Fruit fly (Drosophila melanogaster) whole organism, embryonic: ENCODE data around the gene CG4009.

Experiments used
- ATbp ChIP-seq: fragments of 200-800 bp; sonication (Bioruptor generic); optimal IDR thresholded peaks from 2 replicates; lab custom pipeline; 2017; ENCODE audit warnings: missing biosample characterization, mild to moderate bottlenecking, missing genetic modification characterization, missing genetic modification reagents
- BEAF-32 ChIP-seq: fragments of 200-800 bp; sonication (Bioruptor generic); optimal IDR thresholded peaks from 3 replicates; lab custom pipeline; 2017; ENCODE audit warnings: missing biosample characterization, missing genetic modification characterization, mild to moderate bottlenecking, moderate library complexity, missing genetic modification reagents
- BtbVII ChIP-seq: fragments of 200-800 bp; sonication (Bioruptor generic); optimal IDR thresholded peaks from 3 replicates; lab custom pipeline; 2017; ENCODE audit warnings: missing biosample characterization, mild to moderate bottlenecking, missing genetic modification characterization
- CG11085 ChIP-seq: fragments of 200-800 bp; sonication (Bioruptor generic); IDR thresholded peaks from 2 replicates; pipeline ENCODE4 v1.3.6; 2022; ENCODE audit warnings: missing biosample characterization, missing genetic modification characterization
- CG12104 ChIP-seq: fragments of 200-800 bp; sonication (Bioruptor generic); optimal IDR thresholded peaks from 3 replicates; lab custom pipeline; 2016; ENCODE audit warnings: missing biosample characterization, missing genetic modification characterization
- CG12155 ChIP-seq: fragments of 200-800 bp; sonication (Bioruptor generic); optimal IDR thresholded peaks from 3 replicates; lab custom pipeline; 2016; ENCODE audit warnings: missing biosample characterization, missing genetic modification characterization
- CG1233 ChIP-seq: fragments of 200-800 bp; sonication (Bioruptor generic); optimal IDR thresholded peaks from 4 replicates; lab custom pipeline; 2018; ENCODE audit warnings: missing biosample characterization, mild to moderate bottlenecking, missing genetic modification characterization
- CG12659 ChIP-seq: fragments of 200-800 bp; sonication (Bioruptor generic); optimal IDR thresholded peaks from 3 replicates; lab custom pipeline; 2017; ENCODE audit warnings: mild to moderate bottlenecking, missing biosample characterization, missing genetic modification reagents, missing genetic modification characterization
- CG13624 ChIP-seq: fragments of 200-800 bp; sonication (Bioruptor generic); optimal IDR thresholded peaks from 2 replicates; lab custom pipeline; 2016; ENCODE audit warnings: missing biosample characterization, missing genetic modification characterization
- CG14965 ChIP-seq: fragments of 200-800 bp; sonication (Bioruptor generic); optimal IDR thresholded peaks from 2 replicates; lab custom pipeline; 2016; ENCODE audit warnings: missing biosample characterization, missing genetic modification characterization, borderline replicate concordance
- CG15601 ChIP-seq: fragments of 200-800 bp; sonication (Bioruptor generic); optimal IDR thresholded peaks from 3 replicates; lab custom pipeline; 2019; ENCODE audit warnings: missing biosample characterization, mild to moderate bottlenecking, missing genetic modification characterization, moderate library complexity
- CG17802 ChIP-seq: fragments of 200-800 bp; sonication (Bioruptor generic); optimal IDR thresholded peaks from 2 replicates; lab custom pipeline; 2018; ENCODE audit warnings: missing biosample characterization, mild to moderate bottlenecking, missing genetic modification characterization, moderate library complexity
- CG2202 ChIP-seq: fragments of 200-800 bp; sonication (Bioruptor generic); optimal IDR thresholded peaks from 2 replicates; lab custom pipeline; 2018; ENCODE audit warnings: missing biosample characterization, mild to moderate bottlenecking, missing genetic modification characterization
- CG2875 ChIP-seq: fragments of 200-800 bp; sonication (Bioruptor generic); optimal IDR thresholded peaks from 2 replicates; lab custom pipeline; 2017; ENCODE audit warnings: missing biosample characterization, mild to moderate bottlenecking, missing genetic modification characterization, missing genetic modification reagents
- CG32767 ChIP-seq: fragments of 200-800 bp; sonication (Bioruptor generic); IDR thresholded peaks from 2 replicates; pipeline ENCODE4 v1.3.6; 2022; ENCODE audit warnings: missing biosample characterization, missing genetic modification characterization
- CG3281 ChIP-seq: fragments of 200-800 bp; sonication (Bioruptor generic); optimal IDR thresholded peaks from 3 replicates; lab custom pipeline; 2017; ENCODE audit warnings: missing biosample characterization, mild to moderate bottlenecking, missing genetic modification characterization
- CG4404 ChIP-seq: fragments of 200-800 bp; sonication (Bioruptor generic); IDR thresholded peaks from 2 replicates; pipeline ENCODE4 v1.3.6; 2022; ENCODE audit warnings: missing biosample characterization, missing genetic modification characterization
- CG4617 ChIP-seq: fragments of 200-800 bp; sonication (Bioruptor generic); optimal IDR thresholded peaks from 3 replicates; lab custom pipeline; 2016; ENCODE audit warnings: missing biosample characterization, missing genetic modification characterization, borderline replicate concordance
- CG6272 ChIP-seq: fragments of 200-800 bp; sonication (Bioruptor generic); IDR thresholded peaks from 2 replicates; pipeline ENCODE4 v1.3.6; 2022; ENCODE audit warnings: missing biosample characterization, missing genetic modification characterization
- CG6813 ChIP-seq: fragments of 200-800 bp; sonication (Bioruptor generic); optimal IDR thresholded peaks from 2 replicates; lab custom pipeline; 2017; ENCODE audit warnings: missing biosample characterization, missing genetic modification characterization, mild to moderate bottlenecking, moderate library complexity, missing genetic modification reagents
- CG7745 ChIP-seq: fragments of 200-800 bp; sonication (Bioruptor generic); optimal IDR thresholded peaks from 2 replicates; lab custom pipeline; 2018; ENCODE audit warnings: missing biosample characterization, mild to moderate bottlenecking, missing genetic modification characterization, moderate library complexity
- CHES-1-like ChIP-seq: fragments of 200-800 bp; sonication (Bioruptor generic); optimal IDR thresholded peaks from 2 replicates; lab custom pipeline; 2016; ENCODE audit warnings: missing biosample characterization, missing genetic modification characterization
- D19B ChIP-seq: fragments of 200-800 bp; sonication (Bioruptor generic); optimal IDR thresholded peaks from 2 replicates; lab custom pipeline; 2017; ENCODE audit warnings: missing biosample characterization, mild to moderate bottlenecking, missing genetic modification characterization
- Eip74EF ChIP-seq, 2 experiments: fragments of 200-800 bp in 1 of 2; fragments of >200 bp in 1 of 2; sonication (Bioruptor generic) in 1 of 2; optimal IDR thresholded peaks; 2 replicates each; lab custom pipeline; 2017 to 2019; ENCODE audit warnings: missing biosample characterization in 2 of 2, missing genetic modification characterization in 2 of 2, mild to moderate bottlenecking in 1 of 2, moderate library complexity in 1 of 2
- H15 ChIP-seq: fragments of 200-800 bp; sonication (Bioruptor generic); IDR thresholded peaks from 3 replicates; pipeline ENCODE4 v1.3.6; 2022; ENCODE audit warnings: missing biosample characterization, missing genetic modification characterization
- Hey ChIP-seq: fragments of 200-800 bp; sonication (Bioruptor generic); optimal IDR thresholded peaks from 3 replicates; lab custom pipeline; 2018; ENCODE audit warnings: missing biosample characterization, mild to moderate bottlenecking, missing genetic modification characterization
- NFAT ChIP-seq: fragments of 200-800 bp; sonication (Bioruptor generic); IDR thresholded peaks from 2 replicates; pipeline ENCODE4 v1.3.6; 2022; ENCODE audit warnings: missing biosample characterization, missing genetic modification characterization
- Side ChIP-seq: fragments of 200-800 bp; sonication (Bioruptor generic); optimal IDR thresholded peaks from 2 replicates; lab custom pipeline; 2016; ENCODE audit warnings: missing biosample characterization, missing genetic modification characterization
- Trl ChIP-seq, 3 experiments: fragments of >200 bp in 2 of 3; fragments of 200-800 bp in 1 of 3; sonication (Bioruptor generic) in 1 of 3; optimal IDR thresholded peaks; 2 replicates in 1 of 3; 3 replicates in 2 of 3; lab custom pipeline; 2016 to 2017; ENCODE audit warnings: missing biosample characterization in 1 of 3, missing genetic modification characterization in 1 of 3
- ab ChIP-seq: fragments of 200-800 bp; sonication (Bioruptor generic); optimal IDR thresholded peaks from 2 replicates; lab custom pipeline; 2016; ENCODE audit warnings: missing biosample characterization, missing genetic modification characterization
- bcd ChIP-seq: fragments of 200-800 bp; sonication (Bioruptor generic); optimal IDR thresholded peaks from 2 replicates; lab custom pipeline; 2017; ENCODE audit warnings: missing biosample characterization, mild to moderate bottlenecking, missing genetic modification characterization
- bigmax ChIP-seq: fragments of 200-800 bp; sonication (Bioruptor generic); optimal IDR thresholded peaks from 2 replicates; lab custom pipeline; 2018; ENCODE audit warnings: missing biosample characterization, mild to moderate bottlenecking, missing genetic modification characterization
- caup ChIP-seq: fragments of 200-800 bp; sonication (Bioruptor generic); optimal IDR thresholded peaks from 3 replicates; lab custom pipeline; 2017; ENCODE audit warnings: missing biosample characterization, mild to moderate bottlenecking, missing genetic modification characterization, moderate library complexity; ENCODE audit not compliant: severe bottlenecking
- crp ChIP-seq, 2 experiments: fragments of 200-800 bp; sonication (Bioruptor generic); optimal IDR thresholded peaks; 2 replicates in 1 of 2; 3 replicates in 1 of 2; lab custom pipeline; 2017; ENCODE audit warnings: missing biosample characterization in 2 of 2, missing genetic modification characterization in 2 of 2, mild to moderate bottlenecking in 1 of 2, moderate library complexity in 1 of 2
- danr ChIP-seq: fragments of 200-800 bp; sonication (Bioruptor generic); IDR thresholded peaks from 2 replicates; pipeline ENCODE4 v1.3.6; 2022; ENCODE audit warnings: missing biosample characterization, missing genetic modification characterization
- ewg ChIP-seq: fragments of 200-800 bp; sonication (Bioruptor generic); optimal IDR thresholded peaks from 3 replicates; lab custom pipeline; 2017; ENCODE audit warnings: mild to moderate bottlenecking, missing biosample characterization, missing genetic modification reagents, missing genetic modification characterization
- fd64A ChIP-seq: fragments of 200-800 bp; sonication (Bioruptor generic); optimal IDR thresholded peaks from 3 replicates; lab custom pipeline; 2018; ENCODE audit warnings: missing biosample characterization, mild to moderate bottlenecking, missing genetic modification characterization
- fu2 ChIP-seq: fragments of 200-800 bp; sonication (Bioruptor generic); optimal IDR thresholded peaks from 2 replicates; lab custom pipeline; 2016; ENCODE audit warnings: missing biosample characterization, missing genetic modification characterization
- gem ChIP-seq: fragments of 200-800 bp; sonication (Bioruptor generic); optimal IDR thresholded peaks from 2 replicates; lab custom pipeline; 2019; ENCODE audit warnings: missing biosample characterization, mild to moderate bottlenecking, missing genetic modification characterization, moderate library complexity
- pan ChIP-seq, 4 experiments: fragments of >200 bp in 3 of 4; fragments of 200-800 bp in 1 of 4; sonication (Bioruptor generic) in 1 of 4; optimal IDR thresholded peaks in 3 of 4; IDR thresholded peaks in 1 of 4; 2 replicates each; pipeline versions ENCODE4 v1.3.6 to Lab custom; 2017 to 2022; ENCODE audit warnings: missing biosample characterization in 2 of 4, missing genetic modification characterization in 2 of 4, mixed read lengths in 1 of 4
- pnt ChIP-seq: fragments of 200-800 bp; sonication (Bioruptor generic); optimal IDR thresholded peaks from 3 replicates; lab custom pipeline; 2016; ENCODE audit warnings: missing biosample characterization, missing genetic modification characterization
- prd ChIP-seq, 3 experiments: fragments of >200 bp in 2 of 3; fragments of 200-800 bp in 1 of 3; sonication (Bioruptor generic) in 1 of 3; optimal IDR thresholded peaks in 2 of 3; IDR thresholded peaks in 1 of 3; 2 replicates in 2 of 3; 3 replicates in 1 of 3; pipeline versions ENCODE4 v1.3.6 to Lab custom; 2017 to 2022; ENCODE audit warnings: missing biosample characterization in 1 of 3, missing genetic modification characterization in 1 of 3
- rib ChIP-seq: fragments of 200-800 bp; sonication (Bioruptor generic); IDR thresholded peaks from 2 replicates; pipeline ENCODE4 v1.3.6; 2022; ENCODE audit warnings: missing biosample characterization, missing genetic modification characterization
- ro ChIP-seq: fragments of 200-800 bp; sonication (Bioruptor generic); IDR thresholded peaks from 2 replicates; pipeline ENCODE4 v1.3.6; 2022; ENCODE audit warnings: missing biosample characterization, missing genetic modification characterization
- sna ChIP-seq: fragments of 200-800 bp; sonication (Bioruptor generic); IDR thresholded peaks from 2 replicates; pipeline ENCODE4 v1.3.6; 2022; ENCODE audit warnings: missing biosample characterization, missing genetic modification characterization; ENCODE audit not compliant: partially characterized antibody
- zen ChIP-seq: fragments of 200-800 bp; sonication (Bioruptor generic); optimal IDR thresholded peaks from 3 replicates; lab custom pipeline; 2018; ENCODE audit warnings: missing biosample characterization, mild to moderate bottlenecking, missing genetic modification characterization, moderate library complexity

Gene CG4009

DNA sequence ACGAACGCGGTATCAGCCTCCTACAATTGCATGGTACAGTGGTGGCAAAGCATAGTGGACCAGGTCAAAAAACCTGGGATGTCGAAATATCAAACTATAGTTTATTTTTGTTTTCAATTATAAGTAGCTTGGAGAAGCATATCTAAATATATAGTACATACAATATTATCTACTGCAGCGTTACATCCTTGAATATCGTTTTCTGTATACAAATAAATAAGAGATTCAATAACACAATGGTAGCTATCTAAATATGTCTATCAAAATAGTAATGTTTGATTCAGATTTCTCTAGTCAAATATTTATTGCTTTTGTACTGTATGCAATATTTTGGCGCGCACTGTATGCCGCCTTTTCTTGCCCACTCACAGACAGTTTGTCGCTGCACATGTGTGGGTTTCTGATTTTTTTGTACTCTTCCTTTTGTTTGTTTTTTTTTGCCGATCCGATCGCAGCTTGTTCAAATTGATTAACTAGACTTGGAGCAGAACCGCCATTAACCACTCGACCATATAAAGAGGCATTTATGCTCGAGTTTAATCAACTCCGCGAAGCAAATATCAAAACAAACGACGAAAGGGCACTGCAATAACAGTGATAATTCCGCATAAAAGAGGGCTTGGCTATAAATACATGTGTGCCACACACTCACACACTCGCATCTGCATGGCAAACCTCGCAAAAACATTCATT, 45.0 kb upstream of the CG4009 start (continued):
- TF ChIP-seq ewg = peak; percentile 90
- peak; percentile 69 for TF ChIP-seq CG11085 (GFP tag; lab: Robert Waterston, UW)
- TF ChIP-seq zen (tag; lab: Kevin White, UChicago) = peak; percentile 82
- no peak for TF ChIP-seq Hey (tag; lab: Kevin White, UChicago)
- TF ChIP-seq ATbp (GFP tag; lab: Kevin White, UChicago) = peak; percentile 96
- TF ChIP-seq CG12659 (GFP tag; lab: Kevin White, UChicago) = peak; percentile 97
- TF ChIP-seq CG1233 = peak; percentile 94
- peak; percentile 96 for TF ChIP-seq bcd (GFP tag; lab: Kevin White, UChicago)
- peak; percentile 78 for TF ChIP-seq fu2
- peak; percentile 94 for TF ChIP-seq CG15601 (tag; lab: Kevin White, UChicago)
- TF ChIP-seq CG6272 (GFP tag; lab: Robert Waterston, UW) = peak; percentile 82
- peak; percentile 95 for TF ChIP-seq CG3281
- TF ChIP-seq Trl (optimal IDR thresholded peaks at IDR 0.05; lab: Kevin White, UChicago) = no peak
- TF ChIP-seq Trl (GFP tag; optimal IDR thresholded peaks at IDR 0.05; lab: Kevin White, UChicago) = peak; percentile 91
- TF ChIP-seq H15 = peak; percentile 89
- peak; percentile 88 for TF ChIP-seq D19B (GFP tag; lab: Kevin White, UChicago)
- no peak for TF ChIP-seq prd (optimal IDR thresholded peaks at IDR 0.05; lab: Kevin White, UChicago)
- TF ChIP-seq prd (GFP tag; IDR thresholded peaks at IDR 0.05; lab: Robert Waterston, UW) = peak; percentile 94
- TF ChIP-seq caup (GFP tag; lab: Kevin White, UChicago) = peak; percentile 94
- TF ChIP-seq BtbVII (GFP tag; lab: Kevin White, UChicago) = peak; percentile 95
- TF ChIP-seq pnt (GFP tag; lab: Kevin White, UChicago) = peak; percentile 87
- TF ChIP-seq CG12104 = peak; percentile 94
- peak; percentile 95 for TF ChIP-seq CG2202 (tag; lab: Kevin White, UChicago)
- TF ChIP-seq CG7745 (tag; lab: Kevin White, UChicago) = no peak
- peak; percentile 92 for TF ChIP-seq danr (GFP tag; lab: Robert Waterston, UW)
- TF ChIP-seq crp (GFP tag; optimal IDR thresholded peaks at IDR 0.05; lab: Kevin White, UChicago) = peak in 1 of 2 experiments; percentile 53
- TF ChIP-seq CG2875 (GFP tag; lab: Kevin White, UChicago) = peak; percentile 97
- peak; percentile 92 for TF ChIP-seq CG13624 (GFP tag; lab: Kevin White, UChicago)
- TF ChIP-seq CG6813 = peak; percentile 94
- TF ChIP-seq ab = peak; percentile 73
- peak; percentile 90 for TF ChIP-seq rib (GFP tag; lab: Robert Waterston, UW)
- no peak for TF ChIP-seq bigmax (GFP tag; lab: Kevin White, UChicago)
- TF ChIP-seq CG17802 = peak; percentile 63
- peak; percentile 65 for TF ChIP-seq fd64A (GFP tag; lab: Kevin White, UChicago)
- peak; percentile 98 for TF ChIP-seq gem (tag; lab: Kevin White, UChicago)
- peak; percentile 96 for TF ChIP-seq CG32767 (GFP tag; lab: Robert Waterston, UW)
- peak in 1 of 2 experiments; percentile 98 for TF ChIP-seq Eip74EF (GFP tag; optimal IDR thresholded peaks at IDR 0.05; lab: Kevin White, UChicago)
- peak; percentile 85 for TF ChIP-seq NFAT
- TF ChIP-seq CG14965 (GFP tag; lab: Kevin White, UChicago) = peak; percentile 55
- TF ChIP-seq CHES-1-like = peak; percentile 79
- TF ChIP-seq ro (GFP tag; lab: Robert Waterston, UW) = peak; percentile 79
- TF ChIP-seq BEAF-32 = no peak
- TF ChIP-seq CG12155 (GFP tag; lab: Kevin White, UChicago) = peak; percentile 87
- TF ChIP-seq pan (optimal IDR thresholded peaks at IDR 0.05; lab: Kevin White, UChicago) = no peak
- peak in 1 of 2 experiments; percentile 96 for TF ChIP-seq pan (GFP tag; optimal IDR thresholded peaks at IDR 0.05 in 1 of 2, IDR thresholded peaks at IDR 0.05 in 1 of 2)
- no peak for TF ChIP-seq sna
- TF ChIP-seq CG4617 (GFP tag; lab: Kevin White, UChicago) = peak; percentile 74
- TF ChIP-seq CG4404 (GFP tag; lab: Robert Waterston, UW) = peak; percentile 78
- TF ChIP-seq Side = peak; percentile 82
